Worm (Caenorhabditis elegans): ENCODE measurements around the gene srx-118.

DNA sequence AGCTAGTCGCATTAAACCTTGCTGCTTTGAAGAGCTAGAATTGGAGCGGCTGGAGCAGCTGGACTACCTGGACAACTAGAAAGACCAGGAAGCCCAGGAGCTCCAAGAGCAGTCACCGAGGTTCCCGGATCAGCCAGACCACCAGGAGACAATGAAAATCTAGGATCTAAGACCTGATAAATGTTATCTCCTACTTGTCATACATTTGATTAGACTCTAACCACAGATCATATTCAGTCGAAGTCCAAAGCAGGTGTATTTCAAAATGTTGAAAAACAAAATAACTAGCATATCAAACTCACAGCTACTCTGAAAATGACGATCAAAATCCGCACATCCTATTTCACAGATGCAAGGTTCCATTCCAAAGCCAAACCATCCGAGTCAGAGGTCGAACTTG lies 33.7 kb upstream of the srx-118 start, which contains the start of gene srz-6:
- no peak for TF ChIP-seq lir-3 (tag; optimal IDR thresholded peaks at IDR 0.05)
- no peak for TF ChIP-seq ceh-20 (GFP tag; IDR thresholded peaks at IDR 0.05)
- no peak for TF ChIP-seq daf-8 (GFP tag; IDR thresholded peaks at IDR 0.05)
- TF ChIP-seq dmd-6 (GFP tag; IDR thresholded peaks at IDR 0.05), result no peak

Data from whole organism, L4 larva.